Worm (Caenorhabditis elegans): ENCODE measurements around the gene K08F4.12.

The K08F4.12 gene

DNA sequence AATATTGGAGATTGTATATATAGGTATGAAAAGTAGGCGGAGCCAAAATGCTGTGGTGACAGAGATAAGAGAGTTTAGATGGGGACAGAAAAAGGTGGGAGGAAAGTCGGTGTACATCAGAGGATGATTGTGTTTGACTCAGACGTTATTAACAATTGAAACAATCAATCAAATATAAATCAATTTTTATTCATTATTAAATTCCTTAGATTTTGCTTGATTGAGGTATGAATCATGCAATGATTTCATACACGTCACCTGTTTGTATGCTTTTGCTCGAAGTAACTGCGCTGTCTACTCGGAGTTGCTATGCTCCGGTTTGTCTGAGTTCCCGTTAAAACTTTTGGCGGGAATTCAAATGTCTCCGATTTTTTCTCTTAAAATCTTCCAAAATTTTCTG is 22.8 kb upstream of the K08F4.12 start, which contains the start of gene C04G2.10:
C04G2.10 (plus strand) TSS at position 301 of the 400 bp plus-strand sequence.
- TF ChIP-seq nhr-47 (tag; optimal IDR thresholded peaks at IDR 0.05), result no peak
- no peak for TF ChIP-seq pag-3 (tag; optimal IDR thresholded peaks at IDR 0.05; ENCODE audit: borderline replicate concordance, insufficient read depth)
- no peak for TF ChIP-seq zag-1 (tag; optimal IDR thresholded peaks at IDR 0.05)
- no peak for TF ChIP-seq aly-2 (tag; optimal IDR thresholded peaks at IDR 0.05)
- no peak for TF ChIP-seq F16B12.6 (tag; optimal IDR thresholded peaks at IDR 0.05)
- no peak for TF ChIP-seq ets-5 (GFP tag; IDR thresholded peaks at IDR 0.05)
- no peak for TF ChIP-seq sptf-1 (tag; optimal IDR thresholded peaks at IDR 0.05)
- TF ChIP-seq ceh-82 (tag; optimal IDR thresholded peaks at IDR 0.05), result no peak
- no peak for TF ChIP-seq irx-1 (tag; optimal IDR thresholded peaks at IDR 0.05)
- TF ChIP-seq tbx-2 (tag; optimal IDR thresholded peaks at IDR 0.05), result no peak
- TF ChIP-seq nhr-77 (tag; optimal IDR thresholded peaks at IDR 0.05), result no peak
- no peak for TF ChIP-seq rnt-1 (tag; optimal IDR thresholded peaks at IDR 0.05)
- TF ChIP-seq swsn-7 (tag; optimal IDR thresholded peaks at IDR 0.05), result no peak
- TF ChIP-seq blmp-1 (tag; optimal IDR thresholded peaks at IDR 0.05), result no peak
- no peak for TF ChIP-seq aha-1 (tag; optimal IDR thresholded peaks at IDR 0.05)

DNA sequence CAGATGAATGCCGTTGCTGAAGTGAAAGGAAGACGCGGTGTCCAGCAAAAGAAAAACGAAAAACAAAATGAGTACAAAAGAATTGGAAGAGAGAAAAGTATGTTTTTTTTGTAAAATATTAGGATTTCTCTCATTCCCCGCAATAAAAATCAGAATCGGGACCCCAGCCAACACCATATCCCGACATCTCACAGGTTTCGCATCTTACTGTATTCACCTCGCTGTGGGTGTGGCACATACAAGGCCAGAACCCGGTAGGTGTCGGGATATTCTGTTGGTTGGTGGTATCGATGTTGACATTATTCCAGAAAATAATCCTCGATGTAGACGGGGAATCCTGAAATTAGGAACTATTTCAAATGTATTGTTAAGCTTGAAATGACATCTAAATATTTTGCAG is 21.1 kb upstream of the K08F4.12 start:
- TF ChIP-seq elt-2 (tag; optimal IDR thresholded peaks at IDR 0.05) (no peak), nhr-12 (tag; optimal IDR thresholded peaks at IDR 0.05) (no peak), zag-1 (tag; optimal IDR thresholded peaks at IDR 0.05) (no peak), nhr-85 (tag) (no peak), ztf-4 (tag; optimal IDR thresholded peaks at IDR 0.05) (no peak), pqm-1 (tag; optimal IDR thresholded peaks at IDR 0.05) (no peak), nhr-76 (tag; optimal IDR thresholded peaks at IDR 0.05) (no peak), F16B12.6 (tag; optimal IDR thresholded peaks at IDR 0.05) (no peak), pag-3 (tag; optimal IDR thresholded peaks at IDR 0.05; ENCODE audit: borderline replicate concordance, insufficient read depth) (no peak), dsc-1 (tag; optimal IDR thresholded peaks at IDR 0.05) (no peak), mab-9 (GFP tag; IDR thresholded peaks at IDR 0.05) (no peak), fkh-10 (GFP tag; optimal IDR thresholded peaks at IDR 0.05) (no peak)

DNA sequence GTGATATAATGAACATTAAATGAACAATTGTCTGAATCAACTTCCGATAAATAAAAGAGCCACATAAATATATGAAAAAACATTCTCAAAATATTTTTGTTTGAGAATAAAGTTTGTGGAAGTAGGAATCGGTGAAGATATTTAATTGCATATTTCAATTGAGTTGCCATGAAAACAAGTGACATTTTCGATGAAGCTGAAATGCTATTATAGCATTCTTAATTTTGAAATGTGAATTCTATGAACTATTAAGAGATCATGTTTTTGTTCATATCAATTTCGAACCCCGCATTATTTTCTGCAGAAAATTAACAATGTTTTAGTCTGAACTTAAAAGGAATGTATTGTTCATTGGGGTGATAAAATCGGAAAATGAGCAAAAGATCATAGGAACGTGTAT is 15.7 kb upstream of the K08F4.12 start, which contains the start of gene irld-21:
irld-21 (minus strand) TSS at position 101 of the 400 bp plus-strand sequence.
- TF ChIP-seq alr-1 (tag; optimal IDR thresholded peaks at IDR 0.05; ENCODE audit: borderline replicate concordance) (no peak), ztf-4 (tag; optimal IDR thresholded peaks at IDR 0.05) (no peak), sox-4 (tag; optimal IDR thresholded peaks at IDR 0.05) (no peak), F16B12.6 (tag; optimal IDR thresholded peaks at IDR 0.05) (no peak), unc-86 (tag; optimal IDR thresholded peaks at IDR 0.05) (no peak), elt-2 (tag; optimal IDR thresholded peaks at IDR 0.05) (no peak), C16A3.4 (tag; optimal IDR thresholded peaks at IDR 0.05) (no peak), vab-15 (tag; optimal IDR thresholded peaks at IDR 0.05) (no peak), unc-98 (GFP tag; IDR thresholded peaks at IDR 0.05) (no peak), mdl-1 (tag; optimal IDR thresholded peaks at IDR 0.05) (no peak), snpc-4 (tag; optimal IDR thresholded peaks at IDR 0.05) (no peak), tbx-2 (tag; optimal IDR thresholded peaks at IDR 0.05) (no peak), egl-27 (tag; optimal IDR thresholded peaks at IDR 0.05) (no peak), sup-37 (GFP tag; optimal IDR thresholded peaks at IDR 0.05) (no peak)

DNA sequence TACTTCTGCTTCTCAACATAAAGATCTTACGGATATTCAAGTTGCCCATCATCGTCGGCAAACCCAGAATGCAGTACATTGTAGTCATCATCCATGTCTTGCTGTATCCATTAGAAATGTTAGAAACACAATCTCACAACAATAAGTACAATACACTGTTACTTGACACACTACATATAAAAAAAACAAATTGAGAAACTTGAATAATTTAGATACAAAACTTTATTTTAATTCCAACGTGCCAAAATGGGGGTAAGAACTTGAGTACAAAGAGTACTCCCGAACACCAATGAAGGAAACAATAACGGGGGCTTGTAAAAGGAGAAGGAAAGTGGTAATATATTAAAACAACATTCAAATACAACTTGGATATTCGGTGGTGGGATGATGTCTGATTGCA is 11.4 kb upstream of the K08F4.12 start, which contains the start of gene ctf-18:
ctf-18 (minus strand) TSS at position 101 of the 400 bp plus-strand sequence.
- TF ChIP-seq ceh-88 (GFP tag; IDR thresholded peaks at IDR 0.05) (no peak), nhr-84 (tag; optimal IDR thresholded peaks at IDR 0.05) (no peak), snpc-4 (tag; optimal IDR thresholded peaks at IDR 0.05) (no peak), nhr-28 (tag; optimal IDR thresholded peaks at IDR 0.05) (no peak), unc-30 (tag; optimal IDR thresholded peaks at IDR 0.05) (no peak), lin-15B (tag; optimal IDR thresholded peaks at IDR 0.05) (no peak), C34B4.2 (tag; optimal IDR thresholded peaks at IDR 0.05) (no peak), nhr-20 (tag; optimal IDR thresholded peaks at IDR 0.05) (no peak)
